Worm (Caenorhabditis elegans): ENCODE data around the gene srh-233.

DNA sequence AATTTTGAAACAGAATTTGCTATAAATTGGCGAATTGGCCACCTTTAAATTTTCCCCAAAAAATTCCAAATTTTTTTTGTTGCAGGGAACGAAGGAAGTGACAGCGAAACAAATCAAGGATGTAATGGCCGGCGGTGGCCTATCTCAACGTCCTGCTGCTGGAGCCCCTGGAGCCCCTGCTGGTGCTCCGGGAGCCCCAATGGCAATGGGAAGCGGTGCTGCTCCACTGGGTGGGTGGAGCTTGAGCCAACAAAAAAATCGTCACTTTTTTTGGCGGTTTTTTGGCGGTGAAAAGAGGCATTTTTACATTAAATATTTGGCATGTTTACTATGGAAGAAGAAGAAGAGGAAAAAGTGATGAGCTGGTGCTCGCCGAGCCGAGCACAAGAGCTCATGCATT lies 48.0 kb downstream of the srh-233 start:
- TF ChIP-seq sptf-1 (tag; optimal IDR thresholded peaks at IDR 0.05) (no peak), ces-1 (GFP tag; optimal IDR thresholded peaks at IDR 0.05) (no peak), nhr-2 (tag; optimal IDR thresholded peaks at IDR 0.05) (no peak), nhr-237 (tag; optimal IDR thresholded peaks at IDR 0.05) (no peak), snpc-4 (tag; optimal IDR thresholded peaks at IDR 0.05) (no peak), tbx-8 (GFP tag; optimal IDR thresholded peaks at IDR 0.05) (no peak), mab-5 (tag; optimal IDR thresholded peaks at IDR 0.05) (no peak), lin-32 (GFP tag; optimal IDR thresholded peaks at IDR 0.05) (no peak), blmp-1 (tag; optimal IDR thresholded peaks at IDR 0.05) (no peak), ztf-11 (tag; optimal IDR thresholded peaks at IDR 0.05) (no peak)

All from whole organism, mixed stage, embryonic.